Fruit fly (Drosophila melanogaster): Measurements from ENCODE around the gene CG31862.
A peak's percentile ranks its signal among the peaks of the same experiment; 100 is the strongest.

The CG31862 gene

dm6 chr2L:12371740-12372139 is 33.1 kb downstream of the CG31862 start (continued):
- TF ChIP-seq row (GFP tag; IDR thresholded peaks at IDR 0.05) = no peak
- no peak for TF ChIP-seq tll (GFP tag; optimal IDR thresholded peaks at IDR 0.05)
- no peak for TF ChIP-seq run (tag; optimal IDR thresholded peaks at IDR 0.05)
- TF ChIP-seq gce (GFP tag; IDR thresholded peaks at IDR 0.05) = peak; percentile 81; the same call in 2 of the 3 replicates
- no peak for TF ChIP-seq Dek (tag; optimal IDR thresholded peaks at IDR 0.05)
- TF ChIP-seq lbe (GFP tag; optimal IDR thresholded peaks at IDR 0.05) = no peak
- peak; percentile 8 for TF ChIP-seq mam (GFP tag; optimal IDR thresholded peaks at IDR 0.05)
- TF ChIP-seq CG10543 (GFP tag; optimal IDR thresholded peaks at IDR 0.05) = peak; percentile 49
- peak; percentile 29 for TF ChIP-seq twi (tag; optimal IDR thresholded peaks at IDR 0.05)
- peak; percentile 36 for TF ChIP-seq CG7839 (tag; optimal IDR thresholded peaks at IDR 0.05)
- peak in 1 of 3 experiments; percentile 46 for TF ChIP-seq lola (GFP tag; optimal IDR thresholded peaks at IDR 0.05)
- peak; percentile 38 for TF ChIP-seq fd96Cb (tag; optimal IDR thresholded peaks at IDR 0.05)
- TF ChIP-seq Atf6 (GFP tag; IDR thresholded peaks at IDR 0.05) = peak; percentile 51; the same call in 1 of the 2 replicates
- TF ChIP-seq al (GFP tag; IDR thresholded peaks at IDR 0.05) = no peak
- TF ChIP-seq nerfin-1 (tag; optimal IDR thresholded peaks at IDR 0.05) = peak; percentile 66
- TF ChIP-seq CG30431 (GFP tag; optimal IDR thresholded peaks at IDR 0.05) = no peak
- TF ChIP-seq nmo (GFP tag; optimal IDR thresholded peaks at IDR 0.05) = no peak
- peak; percentile 67; the same call in 1 of the 2 replicates for TF ChIP-seq HLH3B (GFP tag; IDR thresholded peaks at IDR 0.05)
- TF ChIP-seq CG10267 (tag; optimal IDR thresholded peaks at IDR 0.05) = peak; percentile 33
- peak; percentile 30 for TF ChIP-seq jumu (GFP tag; optimal IDR thresholded peaks at IDR 0.05)
- TF ChIP-seq CG7928 (GFP tag; optimal IDR thresholded peaks at IDR 0.05) = no peak
- TF ChIP-seq Ets97D (GFP tag; optimal IDR thresholded peaks at IDR 0.05) = no peak
- no peak for TF ChIP-seq Myb (GFP tag; optimal IDR thresholded peaks at IDR 0.05)
- TF ChIP-seq Sox102F (GFP tag; optimal IDR thresholded peaks at IDR 0.05) = peak; percentile 59
- peak; percentile 8; the same call in 1 of the 2 replicates for TF ChIP-seq CG14441 (GFP tag; IDR thresholded peaks at IDR 0.05)
- no peak for TF ChIP-seq ind (GFP tag; optimal IDR thresholded peaks at IDR 0.05)
- no peak for TF ChIP-seq ems (GFP tag; optimal IDR thresholded peaks at IDR 0.05)
- no peak for TF ChIP-seq ssp (GFP tag; IDR thresholded peaks at IDR 0.05)
- peak; percentile 43 for TF ChIP-seq CG14965 (GFP tag; optimal IDR thresholded peaks at IDR 0.05; ENCODE audit: borderline replicate concordance)
- TF ChIP-seq CG16779 (GFP tag; IDR thresholded peaks at IDR 0.05) = no peak
- no peak for TF ChIP-seq Gsc (GFP tag; IDR thresholded peaks at IDR 0.05)
- peak in 1 of 2 experiments; percentile 54 for TF ChIP-seq chif (GFP tag; optimal IDR thresholded peaks at IDR 0.05)
- TF ChIP-seq CG7271 (tag; optimal IDR thresholded peaks at IDR 0.05) = no peak
- TF ChIP-seq BtbVII (GFP tag; optimal IDR thresholded peaks at IDR 0.05) = peak; percentile 57
- no peak for TF ChIP-seq Elba2 (GFP tag; optimal IDR thresholded peaks at IDR 0.05)
- no peak for TF ChIP-seq esg (GFP tag; conservative IDR thresholded peaks at IDR 0.05)
- TF ChIP-seq CG30020 (tag; optimal IDR thresholded peaks at IDR 0.05) = peak; percentile 0
- TF ChIP-seq Taf1 (GFP tag; IDR thresholded peaks at IDR 0.05) = no peak
- TF ChIP-seq Dad (GFP tag; optimal IDR thresholded peaks at IDR 0.05) = no peak
- no peak for TF ChIP-seq sima (GFP tag; optimal IDR thresholded peaks at IDR 0.05)
- TF ChIP-seq CG11695 (GFP tag; IDR thresholded peaks at IDR 0.05) = 0 out of 3 replicates have a peak, but pooled peaks have one; percentile 34
- TF ChIP-seq CG11560 (tag; IDR thresholded peaks at IDR 0.05) = no peak
- no peak for TF ChIP-seq Hmx (GFP tag; optimal IDR thresholded peaks at IDR 0.05)
- TF ChIP-seq grau (tag; optimal IDR thresholded peaks at IDR 0.05) = peak; percentile 12
- TF ChIP-seq CG4328 (GFP tag; optimal IDR thresholded peaks at IDR 0.05) = peak; percentile 80
- peak; percentile 61 for TF ChIP-seq CG17385 (GFP tag; optimal IDR thresholded peaks at IDR 0.05)
- TF ChIP-seq CG16813 (GFP tag; IDR thresholded peaks at IDR 0.05; ENCODE audit: partially characterized antibody) = no peak
- TF ChIP-seq eve (GFP tag; optimal IDR thresholded peaks at IDR 0.05) = peak in 1 of 2 experiments; percentile 56
- peak; percentile 47 for TF ChIP-seq CG8281 (tag; optimal IDR thresholded peaks at IDR 0.05)
- TF ChIP-seq CG4617 (GFP tag; optimal IDR thresholded peaks at IDR 0.05; ENCODE audit: borderline replicate concordance) = no peak
- TF ChIP-seq exex (tag; optimal IDR thresholded peaks at IDR 0.05) = peak; percentile 20
